Fruit fly (Drosophila melanogaster) whole organism, prepupa: ENCODE measurements around the gene kek6.

Source experiments
- Blimp-1 ChIP-seq: fragments of 200-800 bp; sonication (Bioruptor generic); optimal IDR thresholded peaks from 3 replicates; lab custom pipeline; 2017; ENCODE audit warnings: missing biosample characterization, missing genetic modification characterization, mild to moderate bottlenecking, moderate library complexity, missing genetic modification reagents
- CG10631 ChIP-seq: fragments of 200-800 bp; sonication (Bioruptor generic); optimal IDR thresholded peaks from 2 replicates; lab custom pipeline; 2016; ENCODE audit warnings: missing biosample characterization, missing genetic modification characterization
- CG10669 ChIP-seq: fragments of 200-800 bp; sonication (Bioruptor generic); optimal IDR thresholded peaks from 3 replicates; lab custom pipeline; 2018; ENCODE audit warnings: missing biosample characterization, mild to moderate bottlenecking, missing genetic modification characterization, moderate library complexity
- CG11294 ChIP-seq: fragments of 200-800 bp; sonication (Bioruptor generic); IDR thresholded peaks from 2 replicates; pipeline ENCODE4 v1.3.6; 2022; ENCODE audit warnings: missing biosample characterization, missing genetic modification characterization
- CG15336 ChIP-seq: fragments of 200-800 bp; sonication (Bioruptor generic); IDR thresholded peaks from 2 replicates; pipeline ENCODE4 v1.3.6; 2022; ENCODE audit warnings: missing biosample characterization, missing genetic modification characterization
- CG31627 ChIP-seq: fragments of 200-800 bp; sonication (Bioruptor generic); optimal IDR thresholded peaks from 3 replicates; lab custom pipeline; 2016; ENCODE audit warnings: missing biosample characterization, missing genetic modification characterization
- CG32006 ChIP-seq: fragments of 200-800 bp; sonication (Bioruptor generic); optimal IDR thresholded peaks from 3 replicates; lab custom pipeline; 2017; ENCODE audit warnings: missing biosample characterization, mild to moderate bottlenecking, missing genetic modification characterization
- CG34406 ChIP-seq: fragments of 200-800 bp; sonication (Bioruptor generic); optimal IDR thresholded peaks from 3 replicates; lab custom pipeline; 2016; ENCODE audit warnings: missing biosample characterization, missing genetic modification characterization
- CG3919 ChIP-seq: fragments of 200-800 bp; sonication (Bioruptor generic); optimal IDR thresholded peaks from 3 replicates; lab custom pipeline; 2016; ENCODE audit warnings: missing biosample characterization, missing genetic modification characterization
- CG4318 ChIP-seq: fragments of 200-800 bp; sonication (Bioruptor generic); optimal IDR thresholded peaks from 3 replicates; lab custom pipeline; 2017; ENCODE audit warnings: missing biosample characterization, mild to moderate bottlenecking, missing genetic modification characterization
- CG6163 ChIP-seq: fragments of 200-800 bp; sonication (Bioruptor generic); IDR thresholded peaks from 3 replicates; pipeline ENCODE4 v1.3.6; 2022; ENCODE audit warnings: missing biosample characterization, missing genetic modification characterization
- CG6276 ChIP-seq: fragments of 200-800 bp; sonication (Bioruptor generic); optimal IDR thresholded peaks from 2 replicates; lab custom pipeline; 2017; ENCODE audit warnings: missing biosample characterization, mild to moderate bottlenecking, missing genetic modification characterization
- CG6854 ChIP-seq: fragments of 200-800 bp; sonication (Bioruptor generic); optimal IDR thresholded peaks from 2 replicates; lab custom pipeline; 2017; ENCODE audit warnings: missing biosample characterization, mild to moderate bottlenecking, missing genetic modification characterization
- CG7368 ChIP-seq: fragments of 200-800 bp; sonication (Bioruptor generic); optimal IDR thresholded peaks from 3 replicates; lab custom pipeline; 2016; ENCODE audit warnings: missing biosample characterization, missing genetic modification characterization
- CG8119 ChIP-seq: fragments of 200-800 bp; sonication (Bioruptor generic); IDR thresholded peaks from 3 replicates; pipeline ENCODE4 v1.3.6; 2022; ENCODE audit warnings: missing biosample characterization, missing genetic modification characterization
- CG8319 ChIP-seq: fragments of 200-800 bp; sonication (Bioruptor generic); optimal IDR thresholded peaks from 3 replicates; lab custom pipeline; 2016; ENCODE audit warnings: missing biosample characterization, missing genetic modification characterization
- CG8632 ChIP-seq: fragments of 200-800 bp; sonication (Bioruptor generic); optimal IDR thresholded peaks from 3 replicates; lab custom pipeline; 2016; ENCODE audit warnings: missing biosample characterization, missing genetic modification characterization
- Eip75B ChIP-seq: fragments of 200-800 bp; sonication (Bioruptor generic); optimal IDR thresholded peaks from 3 replicates; lab custom pipeline; 2016; ENCODE audit warnings: missing biosample characterization, missing genetic modification characterization
- Eip78C ChIP-seq: fragments of 200-800 bp; sonication (Bioruptor generic); peaks from one replicate; lab custom pipeline; 2016; ENCODE audit warnings: missing biosample characterization, missing genetic modification characterization
- Eip93F ChIP-seq: fragments of 200-800 bp; sonication (Bioruptor generic); optimal IDR thresholded peaks from 2 replicates; lab custom pipeline; 2016; ENCODE audit warnings: missing biosample characterization, mild to moderate bottlenecking, missing genetic modification characterization
- Ets96B ChIP-seq: fragments of 200-800 bp; optimal IDR thresholded peaks from 2 replicates; lab custom pipeline; 2019; ENCODE audit warnings: missing biosample characterization, mild to moderate bottlenecking, missing genetic modification characterization, moderate library complexity
- Gug ChIP-seq: fragments of 200-800 bp; sonication (Bioruptor generic); IDR thresholded peaks from 2 replicates; pipeline ENCODE4 v1.3.6; 2022; ENCODE audit warnings: missing biosample characterization, missing genetic modification characterization
- Hr38 ChIP-seq: sonication (Bioruptor generic); optimal IDR thresholded peaks from 2 replicates; lab custom pipeline; 2016; ENCODE audit warnings: missing biosample characterization, missing genetic modification characterization
- Hr39 ChIP-seq: fragments of 200-800 bp; sonication (Bioruptor generic); optimal IDR thresholded peaks from 2 replicates; lab custom pipeline; 2016; ENCODE audit warnings: missing biosample characterization, missing genetic modification characterization
- Hr4 ChIP-seq: fragments of 200-800 bp; sonication (Bioruptor generic); optimal IDR thresholded peaks from 3 replicates; lab custom pipeline; 2016; ENCODE audit warnings: missing biosample characterization, missing genetic modification characterization
- Lpt ChIP-seq: fragments of 200-800 bp; sonication (Bioruptor generic); optimal IDR thresholded peaks from 3 replicates; lab custom pipeline; 2016; ENCODE audit warnings: missing biosample characterization, missing genetic modification characterization
- Met ChIP-seq: fragments of 200-800 bp; sonication (Bioruptor generic); optimal IDR thresholded peaks from 3 replicates; lab custom pipeline; 2016; ENCODE audit warnings: missing biosample characterization, missing genetic modification characterization
- OdsH ChIP-seq: fragments of 200-800 bp; sonication (Bioruptor generic); optimal IDR thresholded peaks from 3 replicates; lab custom pipeline; 2016; ENCODE audit warnings: missing biosample characterization, missing genetic modification characterization
- Smox ChIP-seq: fragments of 200-800 bp; sonication (Bioruptor generic); optimal IDR thresholded peaks from 3 replicates; lab custom pipeline; 2016; ENCODE audit warnings: missing biosample characterization, missing genetic modification characterization
- Sox102F ChIP-seq: fragments of 200-800 bp; sonication (Bioruptor generic); optimal IDR thresholded peaks from 2 replicates; lab custom pipeline; 2016; ENCODE audit warnings: missing biosample characterization, mild to moderate bottlenecking, missing genetic modification characterization
- Sox14 ChIP-seq: fragments of 200-800 bp; sonication (Bioruptor generic); optimal IDR thresholded peaks from 3 replicates; lab custom pipeline; 2016; ENCODE audit warnings: missing biosample characterization, missing genetic modification characterization
- Sox15 ChIP-seq: fragments of 200-800 bp; sonication (Bioruptor generic); optimal IDR thresholded peaks from 3 replicates; lab custom pipeline; 2016; ENCODE audit warnings: missing biosample characterization, missing genetic modification characterization
- acj6 ChIP-seq: fragments of 200-800 bp; sonication (Bioruptor generic); optimal IDR thresholded peaks from 3 replicates; lab custom pipeline; 2016; ENCODE audit warnings: missing biosample characterization, missing genetic modification characterization
- cyc ChIP-seq: fragments of 200-800 bp; sonication (Bioruptor generic); optimal IDR thresholded peaks from 3 replicates; lab custom pipeline; 2016; ENCODE audit warnings: missing biosample characterization, missing genetic modification characterization
- dac ChIP-seq: fragments of 200-800 bp; sonication (Bioruptor generic); optimal IDR thresholded peaks from 2 replicates; lab custom pipeline; 2017; ENCODE audit warnings: missing biosample characterization, mild to moderate bottlenecking, missing genetic modification characterization
- dsx ChIP-seq: fragments of 200-800 bp; optimal IDR thresholded peaks from 3 replicates; lab custom pipeline; 2019; ENCODE audit warnings: missing biosample characterization, mild to moderate bottlenecking, missing genetic modification characterization, moderate library complexity; ENCODE audit not compliant: poor library complexity, severe bottlenecking
- eg ChIP-seq: fragments of 200-800 bp; sonication (Bioruptor generic); IDR thresholded peaks from 3 replicates; pipeline ENCODE4 v1.3.6; 2022; ENCODE audit warnings: missing biosample characterization, missing genetic modification characterization
- esn ChIP-seq: fragments of 200-800 bp; sonication (Bioruptor generic); optimal IDR thresholded peaks from 2 replicates; lab custom pipeline; 2016; ENCODE audit warnings: missing biosample characterization, mild to moderate bottlenecking, missing genetic modification characterization, moderate library complexity
- fd85E ChIP-seq: fragments of 200-800 bp; sonication (Bioruptor generic); optimal IDR thresholded peaks from 3 replicates; lab custom pipeline; 2016; ENCODE audit warnings: missing biosample characterization, missing genetic modification characterization
- lz ChIP-seq: fragments of 200-800 bp; sonication (Bioruptor generic); optimal IDR thresholded peaks from 3 replicates; lab custom pipeline; 2016; ENCODE audit warnings: missing biosample characterization, missing genetic modification characterization
- net ChIP-seq: fragments of 200-800 bp; sonication (Bioruptor generic); optimal IDR thresholded peaks from 3 replicates; lab custom pipeline; 2016; ENCODE audit warnings: missing biosample characterization, missing genetic modification characterization
- pdm3 ChIP-seq: fragments of 200-800 bp; sonication (Bioruptor generic); optimal IDR thresholded peaks from 3 replicates; lab custom pipeline; 2016; ENCODE audit warnings: missing biosample characterization, missing genetic modification characterization
- salr ChIP-seq, 2 experiments: fragments of 200-800 bp; sonication (Bioruptor generic); optimal IDR thresholded peaks; 3 replicates each; lab custom pipeline; 2016 to 2018; ENCODE audit warnings: missing biosample characterization in 2 of 2, missing genetic modification characterization in 2 of 2, mild to moderate bottlenecking in 1 of 2
- spab ChIP-seq: fragments of 200-800 bp; sonication (Bioruptor generic); optimal IDR thresholded peaks from 2 replicates; lab custom pipeline; 2017; ENCODE audit warnings: missing biosample characterization, mild to moderate bottlenecking, missing genetic modification characterization, missing genetic modification reagents
- svp ChIP-seq: fragments of 200-800 bp; sonication (Bioruptor generic); peaks from one replicate; lab custom pipeline; 2016; ENCODE audit warnings: missing biosample characterization, missing genetic modification characterization
- topi ChIP-seq: fragments of 200-800 bp; sonication (Bioruptor generic); optimal IDR thresholded peaks from 3 replicates; lab custom pipeline; 2016; ENCODE audit warnings: missing biosample characterization, missing genetic modification characterization
- vri ChIP-seq: fragments of 200-800 bp; sonication (Bioruptor generic); optimal IDR thresholded peaks from 3 replicates; lab custom pipeline; 2016; ENCODE audit warnings: missing biosample characterization, mild to moderate bottlenecking, missing genetic modification characterization

Gene kek6

dm6 chr3R:31706895-31707238 is 84.9 kb downstream of the kek6 start:
- peak; percentile 28 for TF ChIP-seq Ets96B (tag; lab: Kevin White, UChicago)
- TF ChIP-seq lz (GFP tag; lab: Kevin White, UChicago), result no peak
- TF ChIP-seq svp (GFP tag; lab: Kevin White, UChicago), result peak; percentile 61
- TF ChIP-seq CG32006 (GFP tag; lab: Kevin White, UChicago), result peak; percentile 29
- no peak for TF ChIP-seq Hr39
- TF ChIP-seq Hr4 (GFP tag; lab: Kevin White, UChicago), result peak; percentile 22
- peak; percentile 14 for TF ChIP-seq topi (GFP tag; lab: Kevin White, UChicago)
- TF ChIP-seq Hr38 (GFP tag; lab: Kevin White, UChicago), result no peak
- no peak for TF ChIP-seq fd85E (GFP tag; lab: Kevin White, UChicago)
- TF ChIP-seq Eip78C, result peak; percentile 66
- TF ChIP-seq CG10631 (GFP tag; lab: Kevin White, UChicago), result peak; percentile 10
- no peak for TF ChIP-seq Sox15 (GFP tag; lab: Kevin White, UChicago)
- TF ChIP-seq esn, result no peak
- 0 out of 2 replicates have a peak, but pooled peaks have one; percentile 11 for TF ChIP-seq CG15336 (GFP tag; lab: Robert Waterston, UW)
- TF ChIP-seq vri (GFP tag; lab: Kevin White, UChicago), result no peak
- TF ChIP-seq, all 60 proteins: peak for 8

- no peak for TF ChIP-seq cyc (GFP tag; lab: Kevin White, UChicago)
These were observed 86.3 kb downstream of the kek6 start, which contains the start of gene CG42693 for dm6 chr3R:31708240-31708639. TSS of gene CG42693 (minus strand) at chr3R:31708340.

DNA sequence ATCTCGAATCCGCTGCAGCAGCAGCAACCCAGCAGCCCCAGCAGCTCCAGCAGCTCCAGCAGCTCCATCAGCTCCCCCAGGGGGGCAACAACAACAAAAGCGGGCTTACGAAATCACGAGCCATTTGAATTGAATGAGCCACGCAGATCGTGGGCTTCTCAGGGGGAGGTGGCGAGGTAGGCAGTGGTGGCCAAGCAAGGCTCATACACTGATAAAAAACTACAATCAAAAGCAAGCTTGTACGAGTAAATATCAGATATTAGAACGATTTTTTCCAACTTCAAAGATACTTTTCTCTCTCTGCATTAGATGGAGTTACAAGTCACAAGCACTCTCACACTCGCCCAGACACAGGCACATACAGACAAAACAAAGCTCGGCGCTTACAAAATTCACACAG is 87.2 kb downstream of the kek6 start:
- TF ChIP-seq CG6276 (peak; percentile 70), CG6163 (GFP tag; lab: Robert Waterston, UW) (peak; percentile 79), svp (GFP tag; lab: Kevin White, UChicago) (no peak), Sox14 (peak; percentile 68), OdsH (GFP tag; lab: Kevin White, UChicago) (peak; percentile 53), CG34406 (GFP tag; lab: Kevin White, UChicago) (no peak), CG4318 (peak; percentile 59), vri (GFP tag; lab: Kevin White, UChicago) (peak; percentile 31), dsx (no peak), CG31627 (GFP tag; lab: Kevin White, UChicago) (peak; percentile 44), CG3919 (GFP tag; lab: Kevin White, UChicago) (peak; percentile 47), CG6854 (GFP tag; lab: Kevin White, UChicago) (no peak), Met (GFP tag; lab: Kevin White, UChicago) (peak; percentile 42), CG11294 (GFP tag; lab: Robert Waterston, UW) (peak; percentile 24; the same call in 1 of the 2 replicates), cyc (GFP tag; lab: Kevin White, UChicago) (peak; percentile 40), pdm3 (peak; percentile 32), net (GFP tag; lab: Kevin White, UChicago) (peak; percentile 48), Sox15 (GFP tag; lab: Kevin White, UChicago) (no peak), spab (no peak), CG32006 (GFP tag; lab: Kevin White, UChicago) (peak; percentile 63), Hr4 (GFP tag; lab: Kevin White, UChicago) (peak; percentile 77), CG15336 (GFP tag; lab: Robert Waterston, UW) (peak; percentile 83), Eip93F (GFP tag; lab: Kevin White, UChicago) (no peak), CG8119 (GFP tag; lab: Robert Waterston, UW) (peak; percentile 67; the same call in 2 of the 3 replicates), Eip75B (GFP tag; lab: Kevin White, UChicago) (peak; percentile 48), Blimp-1 (GFP tag; lab: Kevin White, UChicago) (no peak), Lpt (GFP tag; lab: Kevin White, UChicago) (peak; percentile 68), lz (GFP tag; lab: Kevin White, UChicago) (peak; percentile 41), Sox102F (GFP tag; lab: Kevin White, UChicago) (peak; percentile 1), eg (GFP tag; lab: Robert Waterston, UW) (peak; percentile 88), topi (GFP tag; lab: Kevin White, UChicago) (peak; percentile 28), CG8319 (GFP tag; lab: Kevin White, UChicago) (no peak), Smox (GFP tag; lab: Kevin White, UChicago) (peak; percentile 16), CG7368 (GFP tag; lab: Kevin White, UChicago) (peak; percentile 8), CG10669 (GFP tag; lab: Kevin White, UChicago) (no peak), Gug (GFP tag; lab: Robert Waterston, UW) (peak; percentile 70), acj6 (GFP tag; lab: Kevin White, UChicago) (peak; percentile 21), CG8632 (GFP tag; lab: Kevin White, UChicago) (no peak), Eip78C (peak; percentile 82), esn (peak; percentile 46), CG10631 (GFP tag; lab: Kevin White, UChicago) (peak; percentile 38), salr (GFP tag; optimal IDR thresholded peaks at IDR 0.05; lab: Kevin White, UChicago) (peak in 1 of 2 experiments; percentile 45), dac (GFP tag; lab: Kevin White, UChicago) (peak; percentile 74)
